Worm (Caenorhabditis elegans) whole organism, L1 larva: ENCODE results near the gene ZK512.1.

Experiments used
- C34B4.2 ChIP-seq: sonication (generic microtip); optimal IDR thresholded peaks from 2 replicates; lab custom pipeline; 2017; ENCODE audit warnings: mild to moderate bottlenecking, missing genetic modification characterization, missing compliant biosample characterization
- F16B12.6 ChIP-seq: fragments of 150-350 bp; optimal IDR thresholded peaks from 2 replicates; lab custom pipeline; 2014; ENCODE audit warnings: missing biosample characterization, missing genetic modification characterization
- Y116A8C.19 ChIP-seq: sonication (generic microtip); optimal IDR thresholded peaks from 2 replicates; lab custom pipeline; 2016; ENCODE audit warnings: missing compliant biosample characterization, missing genetic modification characterization, borderline replicate concordance
- alr-1 ChIP-seq: fragments of 200-800 bp; sonication (Bioruptor generic); optimal IDR thresholded peaks from 2 replicates; lab custom pipeline; 2018; ENCODE audit warnings: borderline replicate concordance, mild to moderate bottlenecking, missing genetic modification characterization, missing compliant biosample characterization
- ama-1 ChIP-seq: fragments of 150-350 bp; optimal IDR thresholded peaks from 2 replicates; lab custom pipeline; 2014
- blmp-1 ChIP-seq: fragments of 150-350 bp; optimal IDR thresholded peaks from 2 replicates; lab custom pipeline; 2014; ENCODE audit warnings: missing biosample characterization, missing genetic modification characterization
- dsc-1 ChIP-seq: sonication (generic microtip); optimal IDR thresholded peaks from 2 replicates; lab custom pipeline; 2016; ENCODE audit warnings: mild to moderate bottlenecking, missing genetic modification characterization, missing compliant biosample characterization
- efl-1 ChIP-seq, 4 experiments: fragments of 150-350 bp; optimal IDR thresholded peaks in 3 of 4; peaks in 1 of 4; 1 replicate in 1 of 4; 2 replicates in 3 of 4; lab custom pipeline; 2014; ENCODE audit warnings: missing biosample characterization in 2 of 4, missing genetic modification characterization in 2 of 4, missing genetic modification reagents in 2 of 4
- egl-27 ChIP-seq, 2 experiments: fragments of 150-350 bp in 1 of 2; sonication (generic microtip); optimal IDR thresholded peaks; 3 replicates each; lab custom pipeline; 2017 to 2018; ENCODE audit warnings: missing biosample characterization in 2 of 2, missing genetic modification characterization in 2 of 2, missing genetic modification reagents in 2 of 2
- ets-5 ChIP-seq: fragments of 200-800 bp; sonication (Bioruptor generic); IDR thresholded peaks from 2 replicates; pipeline ENCODE4 v1.3.6; 2022; ENCODE audit warnings: missing genetic modification characterization, missing compliant biosample characterization
- fkh-4 ChIP-seq: sonication (generic microtip); optimal IDR thresholded peaks from 2 replicates; lab custom pipeline; 2016; ENCODE audit warnings: missing compliant biosample characterization, missing genetic modification characterization, borderline replicate concordance
- fkh-8 ChIP-seq: sonication (generic microtip); optimal IDR thresholded peaks from 2 replicates; lab custom pipeline; 2016; ENCODE audit warnings: mild to moderate bottlenecking, missing genetic modification characterization, missing compliant biosample characterization
- hpl-2 ChIP-seq: fragments of 150-350 bp; optimal IDR thresholded peaks from 2 replicates; lab custom pipeline; 2014; ENCODE audit warnings: missing biosample characterization, missing genetic modification reagents, missing genetic modification characterization
- isw-1 ChIP-seq: fragments of 200-800 bp; sonication (Bioruptor generic); IDR thresholded peaks from 2 replicates; pipeline ENCODE4 v1.3.6; 2022; ENCODE audit warnings: missing genetic modification characterization, missing compliant biosample characterization
- lin-14 ChIP-seq: fragments of 200-800 bp; sonication (Bioruptor generic); optimal IDR thresholded peaks from 2 replicates; lab custom pipeline; 2018; ENCODE audit warnings: mild to moderate bottlenecking, missing genetic modification characterization, moderate library complexity, missing compliant biosample characterization
- lir-3 ChIP-seq: sonication (generic microtip); optimal IDR thresholded peaks from 2 replicates; lab custom pipeline; 2016; ENCODE audit warnings: mild to moderate bottlenecking, missing genetic modification characterization, moderate library complexity, missing compliant biosample characterization; ENCODE audit not compliant: poor library complexity
- lsy-2 ChIP-seq, 2 experiments: fragments of 150-350 bp; optimal IDR thresholded peaks; 2 replicates each; lab custom pipeline; 2014; ENCODE audit warnings: missing biosample characterization in 2 of 2, missing genetic modification characterization in 2 of 2
- mdl-1 ChIP-seq, 2 experiments: fragments of 150-350 bp; optimal IDR thresholded peaks; 2 replicates each; lab custom pipeline; 2014 to 2017; ENCODE audit warnings: missing biosample characterization in 2 of 2, missing genetic modification characterization in 2 of 2, inconsistent platforms in 1 of 2
- mef-2 ChIP-seq: fragments of 150-350 bp; optimal IDR thresholded peaks from 2 replicates; lab custom pipeline; 2014; ENCODE audit warnings: missing biosample characterization, missing genetic modification characterization
- nhr-71 ChIP-seq: sonication (generic microtip); optimal IDR thresholded peaks from 2 replicates; lab custom pipeline; 2016; ENCODE audit warnings: mild to moderate bottlenecking, missing genetic modification characterization, moderate library complexity, missing compliant biosample characterization
- pax-3 ChIP-seq: fragments of 200-800 bp; sonication (Bioruptor generic); optimal IDR thresholded peaks from 2 replicates; lab custom pipeline; 2018; ENCODE audit warnings: mild to moderate bottlenecking, missing genetic modification characterization, moderate library complexity, missing compliant biosample characterization
- rnt-1 ChIP-seq: sonication (generic microtip); optimal IDR thresholded peaks from 2 replicates; lab custom pipeline; 2016; ENCODE audit warnings: mild to moderate bottlenecking, missing genetic modification characterization, moderate library complexity, missing compliant biosample characterization
- snu-23 ChIP-seq: sonication (generic microtip); optimal IDR thresholded peaks from 2 replicates; lab custom pipeline; 2016; ENCODE audit warnings: missing genetic modification characterization, missing compliant biosample characterization
- sox-4 ChIP-seq: sonication (generic microtip); optimal IDR thresholded peaks from 2 replicates; lab custom pipeline; 2016; ENCODE audit warnings: missing genetic modification characterization, missing compliant biosample characterization
- unc-30 ChIP-seq: sonication (generic microtip); optimal IDR thresholded peaks from 2 replicates; lab custom pipeline; 2017; ENCODE audit warnings: missing biosample characterization, missing genetic modification characterization
- unc-86 ChIP-seq: sonication (generic microtip); optimal IDR thresholded peaks from 2 replicates; lab custom pipeline; 2016; ENCODE audit warnings: missing genetic modification characterization, missing compliant biosample characterization
- unc-98 ChIP-seq: fragments of 200-800 bp; sonication (Bioruptor generic); IDR thresholded peaks from 2 replicates; pipeline ENCODE4 v1.3.6; 2022; ENCODE audit warnings: missing genetic modification characterization, missing compliant biosample characterization
- zip-4 ChIP-seq: fragments of 200-800 bp; sonication (Bioruptor generic); optimal IDR thresholded peaks from 2 replicates; lab custom pipeline; 2018; ENCODE audit warnings: mild to moderate bottlenecking, missing genetic modification characterization, moderate library complexity, missing compliant biosample characterization

ZK512.1 gene

DNA sequence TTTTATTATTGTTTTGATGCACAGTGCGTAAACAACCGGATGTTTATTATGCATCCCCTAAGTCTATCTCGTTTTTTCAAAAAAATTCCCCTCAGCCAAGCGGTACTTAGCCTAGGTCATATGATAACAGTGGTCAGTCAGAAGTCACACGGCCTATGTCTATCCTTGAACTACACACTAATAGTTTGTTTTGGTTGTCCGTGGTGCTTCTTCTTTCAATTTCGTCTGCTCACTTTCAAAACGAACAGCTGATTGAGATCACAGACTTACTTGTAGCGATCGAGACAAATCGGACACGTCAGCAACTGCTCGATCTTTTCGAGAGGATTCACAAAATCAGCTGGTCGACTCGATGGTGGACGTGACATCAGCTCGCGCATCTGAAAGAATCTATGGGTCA is 38.2 kb downstream of the ZK512.1 start:
- TF ChIP-seq alr-1 (tag; lab: Kevin White, UChicago), result no peak
- no peak for TF ChIP-seq efl-1 (optimal IDR thresholded peaks at IDR 0.05; lab: Kevin White, UChicago)
- peak; percentile 10 to 94 for TF ChIP-seq efl-1 (GFP tag; optimal IDR thresholded peaks at IDR 0.05 in 1 of 2; lab: Kevin White, UChicago)
- TF ChIP-seq snu-23 (GFP tag; lab: Kevin White, UChicago), result no peak
- no peak for TF ChIP-seq isw-1 (GFP tag; lab: Robert Waterston, UW)
- TF ChIP-seq lin-14, result peak; percentile 40
- no peak for TF ChIP-seq F16B12.6 (tag; lab: Kevin White, UChicago)
- peak; percentile 40 for TF ChIP-seq nhr-71 (tag; lab: Kevin White, UChicago)
- peak; percentile 46 for TF ChIP-seq rnt-1 (tag; lab: Kevin White, UChicago)
- TF ChIP-seq mef-2 (tag; lab: Kevin White, UChicago), result no peak
- no peak for TF ChIP-seq ets-5 (GFP tag; lab: Robert Waterston, UW)
- no peak for TF ChIP-seq mdl-1 (tag; optimal IDR thresholded peaks at IDR 0.05; lab: Kevin White, UChicago)
- TF ChIP-seq lsy-2 (tag; optimal IDR thresholded peaks at IDR 0.05; lab: Kevin White, UChicago), result peak in 1 of 2 experiments; percentile 42
- TF ChIP-seq, all 84 proteins: peak for 5

DNA sequence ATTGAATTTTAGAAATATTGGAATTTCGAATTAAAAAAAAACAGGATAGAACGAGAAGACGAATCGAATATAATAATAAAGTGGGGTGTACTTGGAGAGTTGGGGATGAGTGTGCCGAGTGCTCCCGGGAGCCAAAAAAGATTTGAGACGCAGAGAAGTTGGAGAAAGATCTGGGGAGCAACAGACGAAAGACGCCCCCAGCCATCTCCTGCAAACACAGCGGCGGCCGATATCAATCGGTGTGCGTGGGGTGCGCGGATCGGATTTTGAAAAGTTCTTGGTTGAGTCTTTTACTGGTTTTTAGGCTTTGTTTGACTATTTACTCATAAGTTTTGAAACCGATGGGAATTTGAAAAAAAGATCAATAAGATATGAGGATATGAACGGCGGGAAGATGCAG is 39.1 kb downstream of the ZK512.1 start, which contains the start of gene nhl-1:
TSS of gene nhl-1 (minus strand) at position 101 of the 400 bp plus-strand sequence.
- TF ChIP-seq ama-1 (lab: Kevin White, UChicago), result no peak
- no peak for TF ChIP-seq unc-98
- TF ChIP-seq unc-86 (tag; lab: Kevin White, UChicago), result no peak
- TF ChIP-seq egl-27 (tag; optimal IDR thresholded peaks at IDR 0.05; lab: Kevin White, UChicago), result no peak
- TF ChIP-seq rnt-1 (tag; lab: Kevin White, UChicago), result peak; percentile 44
- TF ChIP-seq dsc-1 (tag; lab: Kevin White, UChicago), result no peak
- no peak for TF ChIP-seq hpl-2 (GFP tag; lab: Kevin White, UChicago)
- no peak for TF ChIP-seq fkh-4 (tag; lab: Kevin White, UChicago)
- no peak for TF ChIP-seq Y116A8C.19 (tag; lab: Kevin White, UChicago)
- TF ChIP-seq nhr-71 (tag; lab: Kevin White, UChicago), result peak; percentile 1

DNA sequence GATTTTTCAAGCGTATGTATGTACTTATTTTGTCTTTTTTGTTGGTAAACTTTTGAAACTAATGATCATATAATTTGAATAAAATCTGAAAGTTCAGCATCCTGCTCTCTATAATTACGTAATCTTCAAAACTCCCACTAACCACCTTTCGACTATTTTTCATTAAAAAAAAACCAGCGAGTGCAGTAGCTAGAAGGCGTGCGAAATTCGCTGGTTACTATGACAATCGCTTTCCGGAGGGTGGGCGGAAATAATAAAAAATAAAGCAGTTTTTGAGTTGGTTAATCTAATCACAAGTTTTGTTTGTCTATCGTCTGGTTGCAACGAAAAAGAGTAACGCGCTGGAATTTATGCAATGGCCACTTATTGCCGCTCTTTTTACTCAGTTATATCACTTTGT is 40.0 kb downstream of the ZK512.1 start, which contains the start of gene irld-34:
TSS of gene irld-34 (plus strand) at position 301 of the 400 bp plus-strand sequence.
- TF ChIP-seq lir-3 (tag; lab: Kevin White, UChicago) (no peak), fkh-8 (tag; lab: Kevin White, UChicago) (peak; percentile 50)
- TF ChIP-seq, all 84 proteins: peak for 1

DNA sequence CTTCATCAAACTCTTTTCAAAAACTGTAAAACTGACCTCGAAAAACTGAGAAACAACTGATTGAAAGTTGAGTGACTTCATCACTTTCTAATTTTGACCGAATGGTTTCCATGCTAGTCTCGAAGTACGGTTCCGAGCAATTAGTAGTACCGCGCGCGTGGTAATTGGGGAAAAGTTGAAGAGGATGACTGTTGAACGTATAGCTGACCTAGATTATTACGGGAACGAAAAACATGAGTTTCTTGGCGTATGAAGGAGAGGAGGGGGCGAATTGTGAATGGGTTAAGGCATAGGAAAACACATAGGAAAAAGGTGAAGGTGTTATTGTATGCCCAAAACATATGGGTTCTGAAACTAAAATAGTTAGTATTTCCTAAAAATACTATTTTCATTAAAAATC is 46.8 kb downstream of the ZK512.1 start, which contains the start of gene ptr-9:
TSS of gene ptr-9 (minus strand) at position 101 of the 400 bp plus-strand sequence.
- TF ChIP-seq pax-3 (tag; lab: Kevin White, UChicago), result no peak
- no peak for TF ChIP-seq unc-30 (tag; lab: Kevin White, UChicago)
- no peak for TF ChIP-seq ama-1 (lab: Kevin White, UChicago)
- peak; percentile 35 for TF ChIP-seq blmp-1 (tag; lab: Kevin White, UChicago)
- no peak for TF ChIP-seq zip-4 (GFP tag; lab: Kevin White, UChicago)

DNA sequence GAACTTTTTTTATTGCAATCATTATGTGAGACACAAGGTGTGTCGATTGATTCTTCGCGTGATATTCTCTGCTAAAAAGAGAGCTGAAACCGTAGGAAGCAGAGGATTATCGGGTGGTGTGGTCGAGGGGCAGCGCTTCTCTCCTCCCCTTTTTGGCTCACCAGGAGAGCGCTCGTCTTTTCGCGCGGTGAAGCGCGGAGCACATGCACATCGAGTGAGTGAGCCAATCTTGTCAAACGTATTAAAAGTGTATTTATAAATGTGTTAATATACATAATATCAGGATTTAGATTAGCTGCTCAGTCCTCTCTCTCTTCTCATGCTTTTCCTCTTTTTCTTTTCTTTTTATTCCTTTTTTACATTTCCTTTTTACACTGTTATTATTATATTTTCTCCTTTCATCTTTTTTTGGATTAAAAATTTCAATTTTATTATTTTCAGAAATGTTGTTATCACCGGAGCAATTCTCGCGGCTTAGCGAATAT is 47.9 kb downstream of the ZK512.1 start, which contains the start of gene dgk-3:
TSS of gene dgk-3 (plus strand) at position 435 of the 485 bp plus-strand sequence.
- peak; percentile 83 for TF ChIP-seq dsc-1 (tag; lab: Kevin White, UChicago)
- TF ChIP-seq sox-4, result peak; percentile 38
- TF ChIP-seq C34B4.2, result no peak
- TF ChIP-seq pax-3 (tag; lab: Kevin White, UChicago), result peak; percentile 58
- TF ChIP-seq fkh-8 (tag; lab: Kevin White, UChicago), result peak; percentile 44
- TF ChIP-seq efl-1 (optimal IDR thresholded peaks at IDR 0.05; lab: Kevin White, UChicago), result no peak
- peak in 1 of 2 experiments; percentile 69 for TF ChIP-seq efl-1 (GFP tag; optimal IDR thresholded peaks at IDR 0.05 in 1 of 2; lab: Kevin White, UChicago)
